Worm (Caenorhabditis elegans) whole organism, L3 larva: Measurements from ENCODE around the gene Y57A10A.8.

ENCODE experiments used
- ama-1 ChIP-seq: fragments of 150-350 bp; optimal IDR thresholded peaks from 2 replicates; lab custom pipeline; 2018
- daf-12 ChIP-seq: fragments of 150-350 bp; optimal IDR thresholded peaks from 2 replicates; lab custom pipeline; 2014; ENCODE audit warnings: missing biosample characterization, missing genetic modification reagents, missing genetic modification characterization
- fkh-2 ChIP-seq: fragments of 150-350 bp; optimal IDR thresholded peaks from 2 replicates; lab custom pipeline; 2014; ENCODE audit warnings: missing biosample characterization, missing genetic modification reagents, missing genetic modification characterization
- fos-1 ChIP-seq: fragments of 150-350 bp; optimal IDR thresholded peaks from 2 replicates; lab custom pipeline; 2014; ENCODE audit warnings: missing biosample characterization, missing genetic modification characterization
- nhr-11 ChIP-seq: fragments of 150-350 bp; optimal IDR thresholded peaks from 2 replicates; lab custom pipeline; 2014; ENCODE audit warnings: missing biosample characterization, missing genetic modification characterization
- nhr-23 ChIP-seq: fragments of 150-350 bp; optimal IDR thresholded peaks from 2 replicates; lab custom pipeline; 2014; ENCODE audit warnings: missing biosample characterization, missing genetic modification reagents, missing genetic modification characterization
- nhr-237 ChIP-seq: fragments of 150-350 bp; optimal IDR thresholded peaks from 2 replicates; lab custom pipeline; 2014; ENCODE audit warnings: missing biosample characterization, missing genetic modification characterization
- pha-4 ChIP-seq: fragments of 150-350 bp; optimal IDR thresholded peaks from 2 replicates; lab custom pipeline; 2014; ENCODE audit warnings: missing biosample characterization, missing genetic modification reagents, missing genetic modification characterization
- unc-39 ChIP-seq: sonication (generic microtip); optimal IDR thresholded peaks from 4 replicates; lab custom pipeline; 2017; ENCODE audit warnings: missing biosample characterization, missing genetic modification characterization

- TF ChIP-seq nhr-237 (tag; lab: Kevin White, UChicago) (no peak), nhr-23 (tag; lab: Kevin White, UChicago) (no peak), unc-39 (tag; lab: Kevin White, UChicago) (no peak), pha-4 (no peak), ama-1 (lab: Kevin White, UChicago) (no peak), fkh-2 (no peak), fos-1 (tag; lab: Kevin White, UChicago) (no peak), nhr-11 (tag; lab: Kevin White, UChicago) (no peak), daf-12 (tag; lab: Kevin White, UChicago) (no peak)
Measured at ce11 chrII:12204617-12205016, 40.0 kb downstream of the Y57A10A.8 start.
